Worm (Caenorhabditis elegans) whole organism, mixed stage, embryonic: ENCODE data around the gene srh-105.
"Not testable (repeated sequence)": the region's sequence is repeated elsewhere in the genome, so short reads cannot be mapped to it uniquely, and the experiment has no call there.

Source experiments
- bed-3 ChIP-seq: fragments of 200-800 bp; sonication (Bioruptor generic); optimal IDR thresholded peaks from 3 replicates; lab custom pipeline; 2018; ENCODE audit warnings: mild to moderate bottlenecking, missing genetic modification characterization, moderate library complexity, missing compliant biosample characterization
- blmp-1 ChIP-seq: fragments of 150-350 bp; optimal IDR thresholded peaks from 2 replicates; lab custom pipeline; 2014; ENCODE audit warnings: missing biosample characterization, missing genetic modification characterization
- ceh-39 ChIP-seq: fragments of 150-350 bp; optimal IDR thresholded peaks from 2 replicates; lab custom pipeline; 2014; ENCODE audit warnings: missing biosample characterization, missing genetic modification characterization
- ceh-43 ChIP-seq: fragments of 200-800 bp; sonication (Bioruptor generic); optimal IDR thresholded peaks from 2 replicates; lab custom pipeline; 2018; ENCODE audit warnings: mild to moderate bottlenecking, missing genetic modification characterization, moderate library complexity, missing compliant biosample characterization
- ceh-83 ChIP-seq: fragments of 200-800 bp; sonication (Bioruptor generic); optimal IDR thresholded peaks from 2 replicates; lab custom pipeline; 2018; ENCODE audit warnings: mild to moderate bottlenecking, missing genetic modification characterization, missing compliant biosample characterization
- ces-1 ChIP-seq: fragments of 150-350 bp; optimal IDR thresholded peaks from 2 replicates; lab custom pipeline; 2014; ENCODE audit warnings: missing biosample characterization, missing genetic modification reagents, missing genetic modification characterization
- cnd-1 ChIP-seq: fragments of 200-800 bp; sonication (Bioruptor generic); optimal IDR thresholded peaks from 2 replicates; lab custom pipeline; 2018; ENCODE audit warnings: mild to moderate bottlenecking, missing genetic modification characterization, missing compliant biosample characterization
- elt-1 ChIP-seq: sonication (generic microtip); optimal IDR thresholded peaks from 2 replicates; lab custom pipeline; 2017; ENCODE audit warnings: missing genetic modification characterization, mild to moderate bottlenecking, missing compliant biosample characterization, antibody characterized with exemption, moderate library complexity, borderline replicate concordance; ENCODE audit not compliant: insufficient read depth
- elt-3 ChIP-seq: fragments of 150-350 bp; optimal IDR thresholded peaks from 2 replicates; lab custom pipeline; 2014; ENCODE audit warnings: missing biosample characterization, missing genetic modification characterization
- flh-1 ChIP-seq: fragments of 200-800 bp; sonication (Bioruptor generic); optimal IDR thresholded peaks from 2 replicates; lab custom pipeline; 2018; ENCODE audit warnings: mild to moderate bottlenecking, missing genetic modification characterization, moderate library complexity, missing compliant biosample characterization
- ham-2 ChIP-seq: fragments of 200-800 bp; sonication (Bioruptor generic); optimal IDR thresholded peaks from 2 replicates; lab custom pipeline; 2018; ENCODE audit warnings: mild to moderate bottlenecking, missing genetic modification characterization, missing compliant biosample characterization
- hlh-1 ChIP-seq: fragments of 150-350 bp; optimal IDR thresholded peaks from 2 replicates; lab custom pipeline; 2014; ENCODE audit warnings: missing biosample characterization, missing genetic modification reagents, missing genetic modification characterization
- lin-13 ChIP-seq: fragments of 150-350 bp; optimal IDR thresholded peaks from 2 replicates; lab custom pipeline; 2014; ENCODE audit warnings: missing biosample characterization, missing genetic modification characterization
- lin-32 ChIP-seq: fragments of 200-800 bp; sonication (Bioruptor generic); optimal IDR thresholded peaks from 2 replicates; lab custom pipeline; 2018; ENCODE audit warnings: mild to moderate bottlenecking, missing genetic modification characterization, missing compliant biosample characterization
- lsy-2 ChIP-seq: fragments of 150-350 bp; optimal IDR thresholded peaks from 2 replicates; lab custom pipeline; 2014; ENCODE audit warnings: missing biosample characterization, missing genetic modification characterization
- mab-5 ChIP-seq: fragments of 150-350 bp; optimal IDR thresholded peaks from 2 replicates; lab custom pipeline; 2014; ENCODE audit warnings: missing biosample characterization, missing genetic modification characterization
- mep-1 ChIP-seq: fragments of 150-350 bp; optimal IDR thresholded peaks from 2 replicates; lab custom pipeline; 2017; ENCODE audit warnings: missing biosample characterization, missing genetic modification reagents, missing genetic modification characterization, inconsistent platforms
- mls-2 ChIP-seq: sonication (generic microtip); optimal IDR thresholded peaks from 2 replicates; lab custom pipeline; 2016; ENCODE audit warnings: mild to moderate bottlenecking, missing genetic modification characterization, moderate library complexity, missing compliant biosample characterization
- nhr-12 ChIP-seq: fragments of 150-350 bp; optimal IDR thresholded peaks from 2 replicates; lab custom pipeline; 2014; ENCODE audit warnings: missing biosample characterization, missing genetic modification characterization
- nhr-2 ChIP-seq: fragments of 150-350 bp; optimal IDR thresholded peaks from 2 replicates; lab custom pipeline; 2014; ENCODE audit warnings: missing biosample characterization, missing genetic modification characterization
- nhr-76 ChIP-seq: sonication (generic microtip); optimal IDR thresholded peaks from 2 replicates; lab custom pipeline; 2017; ENCODE audit warnings: missing biosample characterization, missing genetic modification characterization
- pha-4 ChIP-seq: fragments of 150-350 bp; optimal IDR thresholded peaks from 2 replicates; lab custom pipeline; 2018; ENCODE audit warnings: missing biosample characterization, missing genetic modification reagents, missing genetic modification characterization
- sem-2 ChIP-seq: fragments of 200-800 bp; sonication (Bioruptor generic); optimal IDR thresholded peaks from 2 replicates; lab custom pipeline; 2018; ENCODE audit warnings: mild to moderate bottlenecking, missing genetic modification characterization, missing compliant biosample characterization
- sptf-1 ChIP-seq: sonication (generic microtip); optimal IDR thresholded peaks from 2 replicates; lab custom pipeline; 2017; ENCODE audit warnings: mild to moderate bottlenecking, missing genetic modification characterization, moderate library complexity, missing compliant biosample characterization
- tbx-8 ChIP-seq: fragments of 200-800 bp; sonication (Bioruptor generic); optimal IDR thresholded peaks from 2 replicates; lab custom pipeline; 2018; ENCODE audit warnings: mild to moderate bottlenecking, missing genetic modification characterization, moderate library complexity, missing compliant biosample characterization
- unc-120 ChIP-seq: sonication (generic microtip); optimal IDR thresholded peaks from 2 replicates; lab custom pipeline; 2017; ENCODE audit warnings: missing genetic modification characterization, missing compliant biosample characterization; ENCODE audit not compliant: poor library complexity, severe bottlenecking
- unc-39 ChIP-seq: fragments of 150-350 bp; optimal IDR thresholded peaks from 2 replicates; lab custom pipeline; 2014; ENCODE audit warnings: missing biosample characterization, missing genetic modification characterization
- unc-62 ChIP-seq: fragments of 150-350 bp; optimal IDR thresholded peaks from 2 replicates; lab custom pipeline; 2014; ENCODE audit warnings: missing biosample characterization, missing genetic modification reagents, missing genetic modification characterization

srh-105 gene

ce11 chrII:546405-546804 is 37.3 kb upstream of the srh-105 start, which contains the start of gene mlt-10:
mlt-10 (plus strand) TSS chrII:546705.
- TF ChIP-seq mls-2 (tag; lab: Kevin White, UChicago) (no peak), tbx-8 (no peak), unc-120 (tag; lab: Kevin White, UChicago) (no peak), elt-1 (tag; lab: Kevin White, UChicago) (no peak), elt-3 (tag; lab: Kevin White, UChicago) (no peak), mab-5 (no peak), sptf-1 (tag; lab: Kevin White, UChicago) (no peak), ceh-39 (no peak), ham-2 (GFP tag; lab: Kevin White, UChicago) (no peak), bed-3 (no peak), ceh-43 (GFP tag; lab: Kevin White, UChicago) (no peak), blmp-1 (no peak), ces-1 (no peak), lin-13 (no peak)

- TF ChIP-seq nhr-2 (no peak), unc-62 (GFP tag; lab: Kevin White, UChicago) (no peak)
- TF ChIP-seq, all 35 proteins: peak for 0
These were observed 33.3 kb upstream of the srh-105 start for ce11 chrII:542416-542815.

- TF ChIP-seq nhr-76 (no peak), ceh-43 (GFP tag; lab: Kevin White, UChicago) (no peak), mab-5 (no peak), lsy-2 (tag; lab: Kevin White, UChicago) (no peak), ham-2 (GFP tag; lab: Kevin White, UChicago) (no peak), lin-13 (no peak), tbx-8 (no peak), sem-2 (GFP tag; lab: Kevin White, UChicago) (no peak), mls-2 (tag; lab: Kevin White, UChicago) (no peak), pha-4 (tag; lab: Kevin White, UChicago) (no peak)
- TF ChIP-seq, all 35 proteins: peak for 0
These were observed 27.6 kb upstream of the srh-105 start, which contains the start of gene T27A1.2 for ce11 chrII:536775-537174. T27A1.2 (minus strand) TSS chrII:536875.

- TF ChIP-seq lin-13; cnd-1 (tag; lab: Kevin White, UChicago); hlh-1 (tag; lab: Kevin White, UChicago): not testable (repeated sequence)
These were observed 26.1 kb upstream of the srh-105 start, which contains the start of gene T27A1.3 for ce11 chrII:535226-535625. T27A1.3 (plus strand) TSS chrII:535526.

ce11 chrII:526375-526774 is 17.2 kb upstream of the srh-105 start, which contains the start of gene lgc-34:
lgc-34 (plus strand) TSS chrII:526574.
- TF ChIP-seq unc-120 (tag; lab: Kevin White, UChicago) (peak; percentile 35), mep-1 (no peak), unc-62 (GFP tag; lab: Kevin White, UChicago) (no peak), ceh-43 (GFP tag; lab: Kevin White, UChicago) (no peak), hlh-1 (tag; lab: Kevin White, UChicago) (peak; percentile 95)

- no peak for TF ChIP-seq ceh-83 (GFP tag; lab: Kevin White, UChicago)
- no peak for TF ChIP-seq mls-2 (tag; lab: Kevin White, UChicago)
- TF ChIP-seq, all 35 proteins: peak for 0
These were observed 13.2 kb upstream of the srh-105 start, which contains the start of gene slc-36.2 for ce11 chrII:522302-522701. slc-36.2 (plus strand) TSS chrII:522602.

- TF ChIP-seq lin-13 (no peak), lin-32 (no peak), unc-120 (tag; lab: Kevin White, UChicago) (no peak), nhr-12 (tag; lab: Kevin White, UChicago) (no peak), mep-1 (no peak), pha-4 (tag; lab: Kevin White, UChicago) (no peak), tbx-8 (no peak), elt-3 (tag; lab: Kevin White, UChicago) (no peak), bed-3 (no peak), flh-1 (no peak), unc-39 (tag; lab: Kevin White, UChicago) (no peak)
These were observed 12.6 kb upstream of the srh-105 start for ce11 chrII:521720-522119.
